Fruit fly (Drosophila melanogaster) whole organism, adult: ENCODE results near the gene Ifrd1.

Experiments
- CG11617 ChIP-seq: fragments of 200-800 bp; sonication (Bioruptor generic); optimal IDR thresholded peaks from 2 replicates; lab custom pipeline; 2017; ENCODE audit warnings: mild to moderate bottlenecking, missing biosample characterization, missing genetic modification reagents, missing genetic modification characterization
- CG12768 ChIP-seq: fragments of 200-800 bp; sonication (Bioruptor generic); optimal IDR thresholded peaks from 2 replicates; lab custom pipeline; 2017; ENCODE audit warnings: missing biosample characterization, missing genetic modification characterization, mild to moderate bottlenecking, moderate library complexity, missing genetic modification reagents
- CG14711 ChIP-seq: fragments of 200-800 bp; sonication (Bioruptor generic); optimal IDR thresholded peaks from 2 replicates; lab custom pipeline; 2018; ENCODE audit warnings: missing biosample characterization, mild to moderate bottlenecking, missing genetic modification characterization, moderate library complexity
- CG1620 ChIP-seq: fragments of 200-800 bp; sonication (Bioruptor generic); optimal IDR thresholded peaks from 2 replicates; lab custom pipeline; 2016; ENCODE audit warnings: missing biosample characterization, missing genetic modification characterization
- CG33017 ChIP-seq: fragments of 200-800 bp; sonication (Bioruptor generic); optimal IDR thresholded peaks from 2 replicates; lab custom pipeline; 2018; ENCODE audit warnings: missing biosample characterization, mild to moderate bottlenecking, missing genetic modification characterization, moderate library complexity
- CG5204 ChIP-seq: fragments of 200-800 bp; sonication (Bioruptor generic); optimal IDR thresholded peaks from 2 replicates; lab custom pipeline; 2016; ENCODE audit warnings: missing biosample characterization, missing genetic modification characterization
- CG7045 ChIP-seq: fragments of 200-800 bp; sonication (Bioruptor generic); optimal IDR thresholded peaks from 2 replicates; lab custom pipeline; 2017; ENCODE audit warnings: missing biosample characterization, mild to moderate bottlenecking, missing genetic modification characterization
- CG7101 ChIP-seq: fragments of 200-800 bp; sonication (Bioruptor generic); optimal IDR thresholded peaks from 2 replicates; lab custom pipeline; 2018; ENCODE audit warnings: missing biosample characterization, mild to moderate bottlenecking, missing genetic modification characterization, moderate library complexity
- Clk ChIP-seq: fragments of 200-800 bp; sonication (Bioruptor generic); optimal IDR thresholded peaks from 2 replicates; lab custom pipeline; 2017; ENCODE audit warnings: missing biosample characterization, missing genetic modification characterization
- Crg-1 ChIP-seq: fragments of 200-800 bp; sonication (Bioruptor generic); optimal IDR thresholded peaks from 2 replicates; lab custom pipeline; 2016; ENCODE audit warnings: missing biosample characterization, missing genetic modification characterization
- Hr96 ChIP-seq: fragments of 200-800 bp; sonication (Bioruptor generic); optimal IDR thresholded peaks from 2 replicates; lab custom pipeline; 2016; ENCODE audit warnings: missing biosample characterization, missing genetic modification characterization
- Mnt ChIP-seq: fragments of 200-800 bp; sonication (Bioruptor generic); optimal IDR thresholded peaks from 2 replicates; lab custom pipeline; 2016; ENCODE audit warnings: missing biosample characterization, mild to moderate bottlenecking, missing genetic modification characterization
- bab1 ChIP-seq: fragments of 200-800 bp; sonication (Bioruptor generic); optimal IDR thresholded peaks from 3 replicates; lab custom pipeline; 2019; ENCODE audit warnings: missing biosample characterization, mild to moderate bottlenecking, missing genetic modification characterization, moderate library complexity
- cic ChIP-seq: fragments of 200-800 bp; sonication (Bioruptor generic); optimal IDR thresholded peaks from 2 replicates; lab custom pipeline; 2017; ENCODE audit warnings: missing biosample characterization, mild to moderate bottlenecking, missing genetic modification characterization, moderate library complexity
- cnc ChIP-seq, 2 experiments: fragments of >200 bp; optimal IDR thresholded peaks; 2 replicates each; lab custom pipeline; 2017
- kay ChIP-seq: fragments of 200-800 bp; sonication (Bioruptor generic); peaks from one replicate; lab custom pipeline; 2016; ENCODE audit warnings: missing biosample characterization, missing genetic modification characterization, borderline replicate concordance
- ovo ChIP-seq: fragments of 200-800 bp; sonication (Bioruptor generic); optimal IDR thresholded peaks from 2 replicates; lab custom pipeline; 2016; ENCODE audit warnings: missing biosample characterization, missing genetic modification characterization
- pad ChIP-seq: fragments of 200-800 bp; sonication (Bioruptor generic); optimal IDR thresholded peaks from 3 replicates; lab custom pipeline; 2017; ENCODE audit warnings: missing biosample characterization, missing genetic modification characterization, mild to moderate bottlenecking, moderate library complexity, missing genetic modification reagents
- tj ChIP-seq: fragments of 200-800 bp; sonication (Bioruptor generic); optimal IDR thresholded peaks from 3 replicates; lab custom pipeline; 2017; ENCODE audit warnings: missing biosample characterization, mild to moderate bottlenecking, missing genetic modification characterization, moderate library complexity
- toe ChIP-seq: fragments of 200-800 bp; sonication (Bioruptor generic); optimal IDR thresholded peaks from 2 replicates; lab custom pipeline; 2016; ENCODE audit warnings: missing biosample characterization, missing genetic modification characterization

Ifrd1 gene

dm6 chr2L:2862621-2862962, 11.7 kb downstream of the Ifrd1 start:
- TF ChIP-seq CG12768 (GFP tag; lab: Kevin White, UChicago) (no peak), CG7101 (tag; lab: Kevin White, UChicago) (no peak), kay (GFP tag; lab: Kevin White, UChicago) (no peak), CG14711 (tag; lab: Kevin White, UChicago) (no peak), pad (GFP tag; lab: Kevin White, UChicago) (no peak), CG1620 (GFP tag; lab: Kevin White, UChicago) (no peak), Hr96 (GFP tag; lab: Kevin White, UChicago) (no peak), bab1 (GFP tag; lab: Kevin White, UChicago) (no peak), tj (GFP tag; lab: Kevin White, UChicago) (no peak)

- TF ChIP-seq Mnt (GFP tag; lab: Kevin White, UChicago) = peak; percentile 43
- TF ChIP-seq cic (GFP tag; lab: Kevin White, UChicago) = peak; percentile 49
- peak; percentile 9 for TF ChIP-seq bab1 (GFP tag; lab: Kevin White, UChicago)
- no peak for TF ChIP-seq CG5204 (GFP tag; lab: Kevin White, UChicago)
- TF ChIP-seq CG12768 (GFP tag; lab: Kevin White, UChicago) = no peak
- peak; percentile 70 for TF ChIP-seq tj (GFP tag; lab: Kevin White, UChicago)
- peak; percentile 30 for TF ChIP-seq kay (GFP tag; lab: Kevin White, UChicago)
- TF ChIP-seq CG33017 (tag; lab: Kevin White, UChicago) = peak; percentile 3
Observed at dm6 chr2L:2861885-2862620, 12.2 kb downstream of the Ifrd1 start.

dm6 chr2L:2861140-2861884, 13.0 kb downstream of the Ifrd1 start:
- TF ChIP-seq kay (GFP tag; lab: Kevin White, UChicago) = peak; percentile 68
- TF ChIP-seq CG7101 (tag; lab: Kevin White, UChicago) = no peak
- TF ChIP-seq CG14711 (tag; lab: Kevin White, UChicago) = no peak
- TF ChIP-seq CG12768 (GFP tag; lab: Kevin White, UChicago) = peak; percentile 61
- no peak for TF ChIP-seq CG33017 (tag; lab: Kevin White, UChicago)
- TF ChIP-seq bab1 (GFP tag; lab: Kevin White, UChicago) = no peak
- TF ChIP-seq cic (GFP tag; lab: Kevin White, UChicago) = peak; percentile 38
- no peak for TF ChIP-seq Crg-1 (GFP tag; lab: Kevin White, UChicago)
- TF ChIP-seq tj (GFP tag; lab: Kevin White, UChicago) = no peak
- no peak for TF ChIP-seq CG11617 (GFP tag; lab: Kevin White, UChicago)
- no peak for TF ChIP-seq Hr96 (GFP tag; lab: Kevin White, UChicago)
- TF ChIP-seq Clk = no peak

dm6 chr2L:2857862-2858734, 16.2 kb downstream of the Ifrd1 start:
- TF ChIP-seq CG33017 (tag; lab: Kevin White, UChicago) (no peak), CG7101 (tag; lab: Kevin White, UChicago) (peak; percentile 15), bab1 (GFP tag; lab: Kevin White, UChicago) (no peak), pad (GFP tag; lab: Kevin White, UChicago) (peak; percentile 30), ovo (peak; percentile 89), Hr96 (GFP tag; lab: Kevin White, UChicago) (peak; percentile 98), cnc (optimal IDR thresholded peaks at IDR 0.05; lab: Kevin White, UChicago) (peak in 1 of 2 experiments; percentile 62), cic (GFP tag; lab: Kevin White, UChicago) (peak; percentile 94), tj (GFP tag; lab: Kevin White, UChicago) (peak; percentile 38), Mnt (GFP tag; lab: Kevin White, UChicago) (peak; percentile 18), toe (GFP tag; lab: Kevin White, UChicago) (peak; percentile 1), CG1620 (GFP tag; lab: Kevin White, UChicago) (no peak), Clk (no peak), kay (GFP tag; lab: Kevin White, UChicago) (peak; percentile 99), CG12768 (GFP tag; lab: Kevin White, UChicago) (peak; percentile 34), Crg-1 (GFP tag; lab: Kevin White, UChicago) (peak; percentile 36), CG5204 (GFP tag; lab: Kevin White, UChicago) (peak; percentile 40), CG14711 (tag; lab: Kevin White, UChicago) (peak; percentile 10), CG7045 (GFP tag; lab: Kevin White, UChicago) (peak; percentile 51), CG11617 (GFP tag; lab: Kevin White, UChicago) (peak; percentile 65)
